Worm (Caenorhabditis elegans) whole organism, dauer: ENCODE results near the gene C07G2.5.

Experiments used
- unc-62 ChIP-seq: sonication (generic microtip); optimal IDR thresholded peaks from 2 replicates; lab custom pipeline; 2017; ENCODE audit warnings: missing biosample characterization, missing genetic modification reagents, missing genetic modification characterization

Gene C07G2.5

ce11 chrIII:4475428-4475968 lies 23.3 kb downstream of the C07G2.5 start, which contains the start of gene rps-1:
Gene rps-1 (plus strand): TSS chrIII:4475918.
- no peak for TF ChIP-seq unc-62

ce11 chrIII:4474908-4475307 lies 23.9 kb downstream of the C07G2.5 start, which contains the start of gene ifet-1:
Gene ifet-1 (minus strand): TSS chrIII:4475150.
- no peak for TF ChIP-seq unc-62

ce11 chrIII:4470793-4471192 lies 28.0 kb downstream of the C07G2.5 start:
- TF ChIP-seq unc-62, result no peak

ce11 chrIII:4468812-4469211 lies 30.0 kb downstream of the C07G2.5 start, which contains the start of gene mstr-2:
Gene mstr-2 (plus strand): TSS chrIII:4469112.
- TF ChIP-seq unc-62, result no peak

ce11 chrIII:4468390-4468789 lies 30.4 kb downstream of the C07G2.5 start:
- no peak for TF ChIP-seq unc-62

- TF ChIP-seq unc-62, result no peak
Observed at ce11 chrIII:4467277-4467676, 31.6 kb downstream of the C07G2.5 start, which contains the start of gene ndg-4. Gene ndg-4 (minus strand): TSS chrIII:4467377.

ce11 chrIII:4461337-4461736 lies 37.5 kb downstream of the C07G2.5 start:
- TF ChIP-seq unc-62, result no peak

- no peak for TF ChIP-seq unc-62
Observed at ce11 chrIII:4460242-4460641, 38.6 kb downstream of the C07G2.5 start.

ce11 chrIII:4456579-4456978 lies 42.3 kb downstream of the C07G2.5 start:
- TF ChIP-seq unc-62, result no peak

- no peak for TF ChIP-seq unc-62
Observed at ce11 chrIII:4454919-4455318, 43.9 kb downstream of the C07G2.5 start.

ce11 chrIII:4453768-4454167 lies 45.1 kb downstream of the C07G2.5 start:
- no peak for TF ChIP-seq unc-62

- no peak for TF ChIP-seq unc-62
Observed at ce11 chrIII:4453301-4453700, 45.5 kb downstream of the C07G2.5 start.

ce11 chrIII:4452749-4453148 lies 46.1 kb downstream of the C07G2.5 start:
- TF ChIP-seq unc-62, result no peak

ce11 chrIII:4450773-4451423 lies 47.9 kb downstream of the C07G2.5 start:
- no peak for TF ChIP-seq unc-62

- no peak for TF ChIP-seq unc-62
Observed at ce11 chrIII:4449893-4450579, 48.8 kb downstream of the C07G2.5 start, which contains the start of gene ceh-43. Gene ceh-43 (minus strand): TSS chrIII:4449943.

ce11 chrIII:4449357-4449756 lies 49.5 kb downstream of the C07G2.5 start:
- no peak for TF ChIP-seq unc-62
